Worm (Caenorhabditis elegans): Measurements from ENCODE around the gene ZC239.21.

ce11 chrII:3208679-3209078 is 1.9 kb downstream of the ZC239.21 start, which contains the start of gene sdz-35:
- TF ChIP-seq lin-15B (tag; optimal IDR thresholded peaks at IDR 0.05) (no peak), lsy-12 (tag; optimal IDR thresholded peaks at IDR 0.05) (no peak), egl-5 (tag; optimal IDR thresholded peaks at IDR 0.05) (no peak), egl-27 (tag; optimal IDR thresholded peaks at IDR 0.05) (no peak), aly-2 (tag; optimal IDR thresholded peaks at IDR 0.05) (no peak)

Data from whole organism, L3 larva.